Fruit fly (Drosophila melanogaster) whole organism, larva: ENCODE measurements around the gene lin-28.
A peak's percentile ranks its signal among the peaks of the same experiment; 100 is the strongest.

Experiments
- noc ChIP-seq: fragments of 200-800 bp; sonication (Bioruptor generic); optimal IDR thresholded peaks from 3 replicates; lab custom pipeline; 2019; ENCODE audit warnings: missing biosample characterization, mild to moderate bottlenecking, missing genetic modification characterization, moderate library complexity

Gene lin-28

dm6 chr3L:5654403-5654883 lies at the start of gene lin-28:
TSS of gene lin-28 (plus strand) at chr3L:5654681.
- no peak for TF ChIP-seq noc (tag; lab: Kevin White, UChicago)

- no peak for TF ChIP-seq noc (tag; lab: Kevin White, UChicago)
These were observed 46.4 kb upstream of the lin-28 start, which contains the start of gene Eaf6 for dm6 chr3L:5608128-5608527. TSS of gene Eaf6 (minus strand) at chr3L:5608300.

dm6 chr3L:5608786-5609370 lies 45.6 kb upstream of the lin-28 start:
- TF ChIP-seq noc (tag; lab: Kevin White, UChicago): no peak

DNA sequence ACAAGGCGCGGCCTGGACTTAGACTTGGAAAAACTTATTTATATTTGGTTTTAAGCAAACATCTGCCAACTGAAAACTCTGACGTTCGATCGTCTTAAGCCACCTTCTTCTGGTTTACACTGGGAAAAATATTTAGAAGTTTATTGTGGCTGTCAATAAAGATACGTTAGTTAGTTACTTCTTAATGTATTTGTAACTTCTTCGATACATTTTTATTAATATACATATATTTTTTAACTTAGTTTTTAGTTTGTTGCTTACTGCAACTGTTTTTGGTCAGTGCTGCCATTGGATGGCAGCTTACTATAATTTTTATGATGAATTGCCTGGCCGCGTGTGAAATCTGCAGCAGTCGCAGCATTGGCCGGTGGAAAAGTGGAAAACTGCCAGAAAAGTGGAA lies 45.0 kb upstream of the lin-28 start:
- no peak for TF ChIP-seq noc (tag; lab: Kevin White, UChicago)

- no peak for TF ChIP-seq noc (tag; lab: Kevin White, UChicago)
These were observed 43.9 kb upstream of the lin-28 start for dm6 chr3L:5610582-5610981.

- peak; percentile 76 for TF ChIP-seq noc (tag; lab: Kevin White, UChicago)
These were observed 42.7 kb upstream of the lin-28 start for dm6 chr3L:5611732-5612250.

DNA sequence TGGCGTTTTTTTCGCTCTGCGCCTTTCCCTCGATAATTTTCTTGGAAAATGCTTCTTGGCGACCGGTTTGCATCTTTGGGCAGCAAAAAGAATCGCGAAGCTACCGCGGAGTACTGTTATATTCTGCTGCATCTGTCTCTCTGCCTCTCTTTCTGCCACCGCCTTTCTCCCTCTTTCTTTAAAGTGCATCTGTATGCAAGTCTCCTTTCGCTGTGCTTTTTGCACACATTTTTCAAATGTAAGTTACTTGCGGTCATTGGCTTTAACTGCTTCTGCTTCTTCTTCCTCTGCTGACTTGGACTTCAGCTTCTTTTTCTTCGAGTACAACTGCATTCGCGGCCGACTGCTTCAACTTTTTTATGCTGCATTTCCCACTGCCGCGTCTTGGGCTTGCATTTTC lies 38.7 kb upstream of the lin-28 start:
- no peak for TF ChIP-seq noc (tag; lab: Kevin White, UChicago)

DNA sequence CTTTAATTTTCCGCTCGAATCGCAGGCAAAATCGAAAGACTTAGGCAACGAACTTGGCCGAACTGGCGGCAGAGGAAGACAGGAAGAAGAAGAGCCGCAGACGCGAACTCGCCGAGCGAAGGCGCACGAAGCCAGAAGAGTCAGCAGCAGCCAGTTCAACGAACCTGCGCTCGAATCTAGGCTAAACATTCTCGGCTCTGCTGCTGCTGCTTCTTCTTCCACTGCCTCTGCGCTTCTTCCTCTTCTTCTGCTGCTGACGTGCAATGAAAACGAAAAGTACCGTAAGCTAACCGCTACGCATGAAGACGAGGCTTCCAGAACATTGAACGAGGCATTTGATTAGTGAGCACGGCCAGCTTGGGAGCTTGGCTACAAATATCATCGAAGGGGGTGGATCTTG lies 38.0 kb upstream of the lin-28 start:
- TF ChIP-seq noc (tag; lab: Kevin White, UChicago): no peak

dm6 chr3L:5617395-5617794 lies 37.1 kb upstream of the lin-28 start:
- no peak for TF ChIP-seq noc (tag; lab: Kevin White, UChicago)

DNA sequence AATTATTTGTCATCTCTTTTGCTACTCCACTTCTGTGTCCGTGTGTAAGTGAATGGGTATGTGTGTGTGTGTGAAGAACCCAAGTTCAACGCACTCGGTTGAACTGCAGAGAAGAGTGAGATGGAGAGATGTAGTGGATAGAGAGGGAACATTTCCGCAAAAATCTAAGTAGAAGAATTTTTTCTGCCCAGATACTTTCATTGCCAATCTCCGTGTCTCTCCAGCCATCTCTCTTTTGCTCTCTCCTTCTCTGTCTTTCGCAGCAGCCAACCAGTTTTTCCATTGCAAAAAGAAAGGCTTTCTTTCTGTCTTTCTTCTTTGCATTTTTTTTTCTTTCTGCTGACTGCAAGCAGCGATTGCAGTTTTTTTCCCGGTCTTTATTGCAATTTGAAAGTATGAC lies 35.8 kb upstream of the lin-28 start:
- no peak for TF ChIP-seq noc (tag; lab: Kevin White, UChicago)

- TF ChIP-seq noc (tag; lab: Kevin White, UChicago): no peak
These were observed 33.0 kb upstream of the lin-28 start for dm6 chr3L:5621506-5621905.

DNA sequence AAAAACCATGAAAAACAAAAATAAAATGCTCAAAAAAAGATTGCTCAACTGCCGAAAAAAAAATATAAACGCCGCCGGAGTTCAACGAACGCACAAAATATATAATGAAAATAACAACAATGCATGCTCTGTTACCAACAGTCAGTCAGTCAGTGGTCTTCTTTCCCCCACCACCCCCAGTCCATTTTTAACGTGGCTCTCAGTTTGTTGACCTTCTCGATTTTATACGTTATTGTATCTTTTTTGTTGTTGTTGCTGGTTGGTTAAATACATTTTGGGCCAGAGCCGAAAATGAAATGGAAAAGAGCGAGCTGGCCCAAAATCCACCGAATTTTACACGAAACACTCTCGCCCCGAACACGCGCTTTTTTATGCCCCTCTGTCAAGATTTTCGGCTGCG lies 32.6 kb upstream of the lin-28 start:
- no peak for TF ChIP-seq noc (tag; lab: Kevin White, UChicago)

DNA sequence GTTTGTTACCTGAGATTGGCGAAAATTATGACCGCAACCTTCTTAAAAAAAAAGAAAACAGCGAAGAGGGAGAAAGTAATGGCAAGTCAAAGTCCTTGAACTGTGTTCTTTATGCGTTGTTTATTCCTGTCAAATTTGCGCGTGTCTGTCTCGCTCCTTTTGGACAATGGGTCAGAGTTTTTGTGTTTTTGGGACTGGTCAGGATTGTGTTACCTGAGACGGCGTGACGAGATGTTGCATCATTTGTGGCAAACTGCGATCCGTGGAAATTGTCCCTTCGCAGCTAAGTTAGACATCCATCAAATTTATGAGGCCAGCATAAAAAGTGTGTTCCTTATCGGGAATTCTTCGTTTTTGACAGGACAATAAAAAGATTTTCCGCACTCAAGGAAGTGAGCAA lies 31.2 kb upstream of the lin-28 start:
- no peak for TF ChIP-seq noc (tag; lab: Kevin White, UChicago)

dm6 chr3L:5625121-5625667 lies 29.3 kb upstream of the lin-28 start:
- no peak for TF ChIP-seq noc (tag; lab: Kevin White, UChicago)

dm6 chr3L:5626465-5626864 lies 28.0 kb upstream of the lin-28 start:
- TF ChIP-seq noc (tag; lab: Kevin White, UChicago): peak; percentile 28

DNA sequence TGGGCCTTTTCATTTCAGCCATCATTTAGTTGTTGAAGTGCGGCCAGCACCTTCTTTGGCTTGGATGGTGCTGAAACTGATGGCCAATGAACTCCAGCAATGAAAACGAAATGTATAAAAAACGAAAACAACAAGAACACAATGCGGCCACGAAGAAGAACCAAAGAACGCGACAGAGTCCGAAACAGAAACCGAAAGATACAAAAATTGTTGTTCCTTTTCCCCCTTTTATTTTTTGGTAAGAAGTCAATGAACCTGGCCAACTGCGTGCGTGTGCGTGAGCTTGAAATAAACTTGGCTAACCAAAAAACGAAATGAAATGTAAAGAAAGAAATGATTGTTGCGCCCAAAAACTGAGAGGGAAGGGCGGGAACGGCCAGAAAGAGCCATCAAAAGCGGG lies 26.7 kb upstream of the lin-28 start:
- no peak for TF ChIP-seq noc (tag; lab: Kevin White, UChicago)

DNA sequence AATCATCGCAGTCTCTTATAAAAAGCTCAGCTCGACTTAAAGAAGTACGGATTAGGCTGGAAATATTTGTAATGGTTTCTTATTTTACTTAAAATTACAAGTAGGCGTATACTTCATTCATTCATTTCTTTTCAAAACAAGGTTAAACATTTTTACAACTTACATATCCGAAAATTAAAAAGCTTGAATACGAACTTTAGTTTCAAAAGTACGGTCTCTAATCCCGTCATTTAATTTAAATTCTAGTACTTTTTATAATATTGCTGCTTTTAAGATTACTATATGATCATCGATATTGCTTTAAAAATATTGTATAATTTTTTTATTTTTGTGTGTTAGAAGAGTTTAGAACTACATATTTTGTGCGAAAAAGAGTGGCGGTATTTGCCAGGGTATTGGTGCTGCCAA lies 24.3 kb upstream of the lin-28 start:
- TF ChIP-seq noc (tag; lab: Kevin White, UChicago): no peak
